Fruit fly (Drosophila melanogaster): ENCODE data around the gene SmydA-3.

Gene SmydA-3

DNA sequence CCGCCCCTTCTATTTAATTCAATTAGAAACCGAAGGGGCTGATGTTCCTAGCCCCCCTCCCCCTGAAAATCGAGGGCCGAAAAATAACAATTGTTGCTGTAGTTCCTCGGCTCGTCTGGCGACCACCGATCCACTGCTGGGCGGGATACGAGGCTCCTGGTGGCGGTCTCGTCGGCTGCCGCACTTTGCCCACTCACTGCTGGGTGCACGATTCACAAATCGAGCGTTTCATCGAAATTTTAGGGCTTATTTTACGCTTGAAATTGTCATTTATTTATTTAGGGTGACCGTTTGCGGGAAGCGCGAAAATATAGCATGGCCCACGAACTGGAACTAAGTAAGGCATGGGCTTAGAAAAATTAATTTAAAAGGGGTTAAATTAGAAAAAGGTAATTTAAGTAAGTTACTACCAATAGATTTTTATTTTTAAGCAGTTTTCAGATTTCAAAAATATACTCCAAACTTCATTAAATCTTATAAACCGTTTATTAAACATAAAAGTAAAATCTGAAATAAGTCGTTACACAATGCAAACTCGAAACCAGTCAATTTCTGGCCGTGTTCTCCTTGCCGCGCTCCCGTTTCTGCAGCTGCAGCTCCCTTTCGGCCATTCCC is 6.5 kb downstream of the SmydA-3 start, which contains the start of gene Dnz1 (continued):
- TF ChIP-seq Bdp1 (GFP tag; optimal IDR thresholded peaks at IDR 0.05) (no peak), Ets97D (GFP tag; optimal IDR thresholded peaks at IDR 0.05) (no peak), CG9797 (GFP tag; optimal IDR thresholded peaks at IDR 0.05) (peak; percentile 50), CHES-1-like (GFP tag; optimal IDR thresholded peaks at IDR 0.05) (no peak), CG14441 (GFP tag; IDR thresholded peaks at IDR 0.05) (no peak), CG7372 (GFP tag; IDR thresholded peaks at IDR 0.05) (no peak), CG10654 (GFP tag; optimal IDR thresholded peaks at IDR 0.05) (peak; percentile 26), CG14050 (GFP tag; IDR thresholded peaks at IDR 0.05) (peak; percentile 66), CG6654 (GFP tag; optimal IDR thresholded peaks at IDR 0.05) (no peak), CG6854 (GFP tag; optimal IDR thresholded peaks at IDR 0.05) (no peak), CG34224 (GFP tag; IDR thresholded peaks at IDR 0.05; ENCODE audit: partially characterized antibody) (no peak), bsh (GFP tag; optimal IDR thresholded peaks at IDR 0.05) (peak in 1 of 2 experiments; percentile 39), CG9727 (GFP tag; optimal IDR thresholded peaks at IDR 0.05) (peak; percentile 43), slou (GFP tag; optimal IDR thresholded peaks at IDR 0.05) (peak; percentile 0), D19A (tag; optimal IDR thresholded peaks at IDR 0.05) (peak; percentile 23), Mes4 (GFP tag; optimal IDR thresholded peaks at IDR 0.05) (no peak), bab2 (GFP tag; optimal IDR thresholded peaks at IDR 0.05) (peak; percentile 46), NC2β (GFP tag; optimal IDR thresholded peaks at IDR 0.05) (no peak), crol (GFP tag; IDR thresholded peaks at IDR 0.05) (peak; percentile 83), Sry-β (GFP tag; optimal IDR thresholded peaks at IDR 0.05) (no peak), bowl (GFP tag; IDR thresholded peaks at IDR 0.05) (no peak), da (GFP tag; optimal IDR thresholded peaks at IDR 0.05) (no peak), Ada2b (GFP tag; IDR thresholded peaks at IDR 0.05) (peak; percentile 49), Fer2 (tag; optimal IDR thresholded peaks at IDR 0.05) (no peak), pho (GFP tag; optimal IDR thresholded peaks at IDR 0.05) (peak; percentile 26), CG18599 (GFP tag; optimal IDR thresholded peaks at IDR 0.05) (peak; percentile 58), cato (GFP tag; optimal IDR thresholded peaks at IDR 0.05; ENCODE audit: borderline replicate concordance) (no peak), ci (GFP tag; IDR thresholded peaks at IDR 0.05) (peak; percentile 62; the same call in 2 of the 3 replicates), knrl (GFP tag; IDR thresholded peaks at IDR 0.05; ENCODE audit: partially characterized antibody) (no peak), unpg (GFP tag; optimal IDR thresholded peaks at IDR 0.05) (peak; percentile 39), CG10147 (GFP tag; optimal IDR thresholded peaks at IDR 0.05) (peak; percentile 48), Hr39 (optimal IDR thresholded peaks at IDR 0.05) (no peak), Fer3 (tag; optimal IDR thresholded peaks at IDR 0.05) (peak; percentile 48), CG17328 (GFP tag; IDR thresholded peaks at IDR 0.05) (peak; percentile 60; the same call in 1 of the 2 replicates), CG1024 (GFP tag; IDR thresholded peaks at IDR 0.05) (peak; percentile 54), mirr (GFP tag; optimal IDR thresholded peaks at IDR 0.05) (no peak), CG17361 (GFP tag; IDR thresholded peaks at IDR 0.05) (peak; percentile 64), Tbp (GFP tag; optimal IDR thresholded peaks at IDR 0.05) (no peak), Deaf1 (tag; optimal IDR thresholded peaks at IDR 0.05) (peak; percentile 35), CG4707 (GFP tag; optimal IDR thresholded peaks at IDR 0.05) (no peak), CG6683 (GFP tag; optimal IDR thresholded peaks at IDR 0.05) (no peak), danr (GFP tag; IDR thresholded peaks at IDR 0.05) (no peak), Drgx (GFP tag; IDR thresholded peaks at IDR 0.05) (peak; percentile 40; the same call in 1 of the 2 replicates), CG18619 (GFP tag; optimal IDR thresholded peaks at IDR 0.05) (no peak), cas (GFP tag; IDR thresholded peaks at IDR 0.05) (0 out of 2 replicates have a peak, but pooled peaks have one; percentile 5), CG17568 (GFP tag; optimal IDR thresholded peaks at IDR 0.05) (no peak), CG13624 (GFP tag; optimal IDR thresholded peaks at IDR 0.05) (no peak), tup (GFP tag; optimal IDR thresholded peaks at IDR 0.05) (no peak), NK7.1 (GFP tag; optimal IDR thresholded peaks at IDR 0.05) (no peak), CG2116 (GFP tag; optimal IDR thresholded peaks at IDR 0.05) (peak; percentile 8), CG5953 (GFP tag; IDR thresholded peaks at IDR 0.05) (peak; percentile 55; the same call in 1 of the 2 replicates)

All from whole organism, embryonic.